Worm (Caenorhabditis elegans): Measurements from ENCODE around the gene Y53G8AM.4.

The Y53G8AM.4 gene

ce11 chrIII:3248307-3249037 is 7.0 kb downstream of the Y53G8AM.4 start, which contains the start of gene nduf-9 (continued):
- TF ChIP-seq F49E8.2 (tag; optimal IDR thresholded peaks at IDR 0.05; ENCODE audit: borderline replicate concordance): no peak
- no peak for TF ChIP-seq ZK546.5 (tag; optimal IDR thresholded peaks at IDR 0.05)
- peak; percentile 30 to 95 for TF ChIP-seq lsy-2 (tag; optimal IDR thresholded peaks at IDR 0.05)
- TF ChIP-seq mdl-1 (tag; optimal IDR thresholded peaks at IDR 0.05): no peak
- no peak for TF ChIP-seq nhr-6 (tag; optimal IDR thresholded peaks at IDR 0.05)
- TF ChIP-seq mdt-29 (GFP tag; IDR thresholded peaks at IDR 0.05): no peak
- no peak for TF ChIP-seq fos-1 (tag; optimal IDR thresholded peaks at IDR 0.05)
- no peak for TF ChIP-seq saeg-2 (GFP tag; IDR thresholded peaks at IDR 0.05)
- peak; percentile 49 for TF ChIP-seq dpl-1 (GFP tag; optimal IDR thresholded peaks at IDR 0.05)
- TF ChIP-seq zfp-2 (tag; optimal IDR thresholded peaks at IDR 0.05): no peak
- no peak for TF ChIP-seq ceh-82 (tag; optimal IDR thresholded peaks at IDR 0.05)
- TF ChIP-seq T26A8.4 (GFP tag; IDR thresholded peaks at IDR 0.05): no peak
- no peak for TF ChIP-seq lin-1 (GFP tag; IDR thresholded peaks at IDR 0.05)
- no peak for TF ChIP-seq lin-15B (tag; optimal IDR thresholded peaks at IDR 0.05)
- no peak for TF ChIP-seq lin-29 (GFP tag; IDR thresholded peaks at IDR 0.05)
- no peak for TF ChIP-seq skn-1 (tag; optimal IDR thresholded peaks at IDR 0.05)
- no peak for TF ChIP-seq tag-97 (GFP tag; IDR thresholded peaks at IDR 0.05)
- no peak for TF ChIP-seq ceh-44 (GFP tag; IDR thresholded peaks at IDR 0.05)
- peak; percentile 52; the same call in 1 of the 2 replicates for TF ChIP-seq set-16 (GFP tag; IDR thresholded peaks at IDR 0.05)
- TF ChIP-seq arid-1 (GFP tag; conservative IDR thresholded peaks at IDR 0.05): no peak
- no peak for TF ChIP-seq lir-3 (tag; optimal IDR thresholded peaks at IDR 0.05)
- no peak for TF ChIP-seq snpc-1.2 (GFP tag; IDR thresholded peaks at IDR 0.05)
- no peak for TF ChIP-seq mxl-2 (GFP tag; conservative IDR thresholded peaks at IDR 0.05)
- TF ChIP-seq lin-38 (GFP tag; IDR thresholded peaks at IDR 0.05): peak; percentile 9
- no peak for TF ChIP-seq Y48G9A.11 (GFP tag; IDR thresholded peaks at IDR 0.05)
- no peak for TF ChIP-seq nhr-111 (GFP tag; optimal IDR thresholded peaks at IDR 0.05)
- TF ChIP-seq sdz-12 (GFP tag; optimal IDR thresholded peaks at IDR 0.05): no peak
- peak; percentile 83 for TF ChIP-seq mes-2 (tag; optimal IDR thresholded peaks at IDR 0.05; ENCODE audit: poor library complexity, severe bottlenecking)
- TF ChIP-seq ztf-11 (tag; optimal IDR thresholded peaks at IDR 0.05): no peak
- no peak for TF ChIP-seq egl-43 (GFP tag; IDR thresholded peaks at IDR 0.05)
- peak; percentile 53 for TF ChIP-seq aha-1 (tag)
- TF ChIP-seq ZK337.2 (GFP tag; IDR thresholded peaks at IDR 0.05): no peak
- TF ChIP-seq unc-62 (GFP tag; optimal IDR thresholded peaks at IDR 0.05 in 1 of 2): peak in 1 of 2 experiments; percentile 63
- TF ChIP-seq unc-62 (tag; optimal IDR thresholded peaks at IDR 0.05): no peak
- peak; percentile 11 for TF ChIP-seq hlh-30 (tag; optimal IDR thresholded peaks at IDR 0.05; ENCODE audit: insufficient read depth)
- no peak for TF ChIP-seq daf-8 (GFP tag; IDR thresholded peaks at IDR 0.05)
- TF ChIP-seq R02D3.7 (tag; optimal IDR thresholded peaks at IDR 0.05): no peak
- no peak for TF ChIP-seq madf-5 (GFP tag; IDR thresholded peaks at IDR 0.05)
- no peak for TF ChIP-seq hlh-11 (tag; optimal IDR thresholded peaks at IDR 0.05)
- TF ChIP-seq spr-1 (tag; optimal IDR thresholded peaks at IDR 0.05): no peak
- no peak for TF ChIP-seq attf-4 (tag; optimal IDR thresholded peaks at IDR 0.05)
- no peak for TF ChIP-seq gei-8 (GFP tag; optimal IDR thresholded peaks at IDR 0.05)
- no peak for TF ChIP-seq nhr-28 (tag; optimal IDR thresholded peaks at IDR 0.05)
- peak; percentile 29 for TF ChIP-seq lin-13 (GFP tag; optimal IDR thresholded peaks at IDR 0.05)
- TF ChIP-seq daf-12 (tag; optimal IDR thresholded peaks at IDR 0.05): no peak
- TF ChIP-seq ceh-32 (tag; optimal IDR thresholded peaks at IDR 0.05; ENCODE audit: poor library complexity): no peak

Data from whole organism, L4 larva.